Fruit fly (Drosophila melanogaster) whole organism, embryonic: ENCODE data around the gene CG9691.

ENCODE experiments used
- Bteb2 ChIP-seq: fragments of 200-800 bp; sonication (Bioruptor generic); optimal IDR thresholded peaks from 2 replicates; lab custom pipeline; 2016; ENCODE audit warnings: missing biosample characterization, missing genetic modification characterization
- CG10267 ChIP-seq: fragments of 200-800 bp; sonication (Bioruptor generic); optimal IDR thresholded peaks from 2 replicates; lab custom pipeline; 2018; ENCODE audit warnings: missing biosample characterization, mild to moderate bottlenecking, missing genetic modification characterization, moderate library complexity
- CG13296 ChIP-seq: fragments of 200-800 bp; sonication (Bioruptor generic); optimal IDR thresholded peaks from 3 replicates; lab custom pipeline; 2018; ENCODE audit warnings: missing biosample characterization, mild to moderate bottlenecking, missing genetic modification characterization
- CG14860 ChIP-seq: fragments of 200-800 bp; sonication (Bioruptor generic); IDR thresholded peaks from 3 replicates; pipeline ENCODE4 v1.3.6; 2022; ENCODE audit warnings: missing biosample characterization, missing genetic modification characterization; ENCODE audit not compliant: partially characterized antibody
- CG1647 ChIP-seq: fragments of 200-800 bp; sonication (Bioruptor generic); optimal IDR thresholded peaks from 3 replicates; lab custom pipeline; 2016; ENCODE audit warnings: missing biosample characterization, missing genetic modification characterization
- CG17328 ChIP-seq: fragments of 200-800 bp; sonication (Bioruptor generic); IDR thresholded peaks from 2 replicates; pipeline ENCODE4 v1.3.6; 2022; ENCODE audit warnings: missing biosample characterization, missing genetic modification characterization
- CG2678 ChIP-seq: fragments of 200-800 bp; sonication (Bioruptor generic); optimal IDR thresholded peaks from 3 replicates; lab custom pipeline; 2019; ENCODE audit warnings: missing biosample characterization, mild to moderate bottlenecking, missing genetic modification characterization, moderate library complexity
- CG2875 ChIP-seq: fragments of 200-800 bp; sonication (Bioruptor generic); optimal IDR thresholded peaks from 2 replicates; lab custom pipeline; 2017; ENCODE audit warnings: missing biosample characterization, mild to moderate bottlenecking, missing genetic modification characterization, missing genetic modification reagents
- CG32767 ChIP-seq: fragments of 200-800 bp; sonication (Bioruptor generic); IDR thresholded peaks from 2 replicates; pipeline ENCODE4 v1.3.6; 2022; ENCODE audit warnings: missing biosample characterization, missing genetic modification characterization
- CG3726 ChIP-seq: fragments of 200-800 bp; sonication (Bioruptor generic); IDR thresholded peaks from 3 replicates; pipeline ENCODE4, ENCODE4 v1.3.6; 2022; ENCODE audit warnings: missing biosample characterization, missing genetic modification characterization
- CG4820 ChIP-seq: fragments of 200-800 bp; sonication (Bioruptor generic); optimal IDR thresholded peaks from 3 replicates; lab custom pipeline; 2016; ENCODE audit warnings: missing biosample characterization, missing genetic modification characterization
- CG6175 ChIP-seq: fragments of 200-800 bp; sonication (Bioruptor generic); IDR thresholded peaks from 3 replicates; pipeline ENCODE4 v1.3.6; 2022; ENCODE audit warnings: missing biosample characterization, missing genetic modification characterization
- CG6254 ChIP-seq: fragments of 200-800 bp; sonication (Bioruptor generic); optimal IDR thresholded peaks from 3 replicates; lab custom pipeline; 2017; ENCODE audit warnings: mild to moderate bottlenecking, missing biosample characterization, missing genetic modification reagents, missing genetic modification characterization
- CG6272 ChIP-seq: fragments of 200-800 bp; sonication (Bioruptor generic); IDR thresholded peaks from 2 replicates; pipeline ENCODE4 v1.3.6; 2022; ENCODE audit warnings: missing biosample characterization, missing genetic modification characterization
- CG6654 ChIP-seq: fragments of 200-800 bp; sonication (Bioruptor generic); optimal IDR thresholded peaks from 2 replicates; lab custom pipeline; 2017; ENCODE audit warnings: missing biosample characterization, mild to moderate bottlenecking, missing genetic modification characterization
- CG6689 ChIP-seq: fragments of 200-800 bp; sonication (Bioruptor generic); IDR thresholded peaks from 2 replicates; pipeline ENCODE4 v1.3.6; 2022; ENCODE audit warnings: missing biosample characterization, missing genetic modification characterization
- CG7271 ChIP-seq: fragments of 200-800 bp; sonication (Bioruptor generic); optimal IDR thresholded peaks from 2 replicates; lab custom pipeline; 2018; ENCODE audit warnings: missing biosample characterization, mild to moderate bottlenecking, missing genetic modification characterization, moderate library complexity
- CG9817 ChIP-seq: fragments of 200-800 bp; sonication (Bioruptor generic); optimal IDR thresholded peaks from 2 replicates; lab custom pipeline; 2018; ENCODE audit warnings: missing biosample characterization, mild to moderate bottlenecking, missing genetic modification characterization, moderate library complexity
- CkIIα-i1 ChIP-seq: fragments of 200-800 bp; sonication (Bioruptor generic); IDR thresholded peaks from 2 replicates; pipeline ENCODE4 v1.3.6; 2022; ENCODE audit warnings: missing biosample characterization, missing genetic modification characterization
- D19A ChIP-seq: fragments of 200-800 bp; optimal IDR thresholded peaks from 3 replicates; lab custom pipeline; 2019; ENCODE audit warnings: missing biosample characterization, mild to moderate bottlenecking, missing genetic modification characterization, moderate library complexity
- D19B ChIP-seq: fragments of 200-800 bp; sonication (Bioruptor generic); optimal IDR thresholded peaks from 2 replicates; lab custom pipeline; 2017; ENCODE audit warnings: missing biosample characterization, mild to moderate bottlenecking, missing genetic modification characterization
- Doc3 ChIP-seq: fragments of 200-800 bp; sonication (Bioruptor generic); IDR thresholded peaks from 3 replicates; pipeline ENCODE4 v1.3.6; 2022; ENCODE audit warnings: missing biosample characterization, missing genetic modification characterization; ENCODE audit not compliant: partially characterized antibody
- Dref ChIP-seq: fragments of 200-800 bp; sonication (Bioruptor generic); IDR thresholded peaks from 2 replicates; pipeline ENCODE4 v1.3.6; 2022; ENCODE audit warnings: missing biosample characterization, missing genetic modification characterization
- Eip74EF ChIP-seq, 2 experiments: fragments of 200-800 bp in 1 of 2; fragments of >200 bp in 1 of 2; sonication (Bioruptor generic) in 1 of 2; optimal IDR thresholded peaks; 2 replicates each; lab custom pipeline; 2017 to 2019; ENCODE audit warnings: missing biosample characterization in 2 of 2, missing genetic modification characterization in 2 of 2, mild to moderate bottlenecking in 1 of 2, moderate library complexity in 1 of 2
- Gug ChIP-seq: fragments of 200-800 bp; sonication (Bioruptor generic); IDR thresholded peaks from 4 replicates; pipeline ENCODE4 v1.3.6; 2022; ENCODE audit warnings: missing biosample characterization, missing genetic modification characterization
- Nf-YC ChIP-seq: fragments of 200-800 bp; optimal IDR thresholded peaks from 3 replicates; lab custom pipeline; 2019; ENCODE audit warnings: missing biosample characterization, mild to moderate bottlenecking, missing genetic modification characterization, moderate library complexity
- Rx ChIP-seq: fragments of 200-800 bp; sonication (Bioruptor generic); IDR thresholded peaks from 2 replicates; pipeline ENCODE4 v1.3.6; 2022; ENCODE audit warnings: missing biosample characterization, missing genetic modification characterization
- Sox102F ChIP-seq: fragments of 200-800 bp; sonication (Bioruptor generic); optimal IDR thresholded peaks from 2 replicates; lab custom pipeline; 2018; ENCODE audit warnings: missing biosample characterization, mild to moderate bottlenecking, missing genetic modification characterization, moderate library complexity
- Sry-δ ChIP-seq: fragments of 200-800 bp; sonication (Bioruptor generic); optimal IDR thresholded peaks from 2 replicates; lab custom pipeline; 2016; ENCODE audit warnings: missing biosample characterization, missing genetic modification characterization
- abd-A ChIP-seq: fragments of 200-800 bp; sonication (Bioruptor generic); optimal IDR thresholded peaks from 3 replicates; lab custom pipeline; 2019; ENCODE audit warnings: missing biosample characterization, mild to moderate bottlenecking, missing genetic modification characterization, moderate library complexity
- al ChIP-seq: fragments of 200-800 bp; sonication (Bioruptor generic); IDR thresholded peaks from 2 replicates; pipeline ENCODE4 v1.3.6; 2022; ENCODE audit warnings: missing biosample characterization, missing genetic modification characterization
- bbx ChIP-seq: fragments of 200-800 bp; sonication (Bioruptor generic); IDR thresholded peaks from 2 replicates; pipeline ENCODE4 v1.3.6; 2022; ENCODE audit warnings: missing biosample characterization, missing genetic modification characterization; ENCODE audit not compliant: partially characterized antibody
- btn ChIP-seq: fragments of 200-800 bp; sonication (Bioruptor generic); optimal IDR thresholded peaks from 2 replicates; lab custom pipeline; 2016; ENCODE audit warnings: missing biosample characterization, missing genetic modification characterization
- cas ChIP-seq: fragments of 200-800 bp; sonication (Bioruptor generic); IDR thresholded peaks from 2 replicates; pipeline ENCODE4 v1.3.6; 2022; ENCODE audit warnings: missing biosample characterization, missing genetic modification characterization
- croc ChIP-seq: fragments of 200-800 bp; sonication (Bioruptor generic); conservative IDR thresholded peaks from 3 replicates; pipeline ENCODE4 v1.3.6; 2022; ENCODE audit warnings: missing biosample characterization, missing genetic modification characterization
- ems ChIP-seq: fragments of 200-800 bp; sonication (Bioruptor generic); optimal IDR thresholded peaks from 3 replicates; lab custom pipeline; 2016; ENCODE audit warnings: missing biosample characterization, missing genetic modification characterization
- fd3F ChIP-seq: fragments of 200-800 bp; sonication (Bioruptor generic); optimal IDR thresholded peaks from 2 replicates; lab custom pipeline; 2018; ENCODE audit warnings: missing biosample characterization, mild to moderate bottlenecking, missing genetic modification characterization, moderate library complexity
- gcm2 ChIP-seq: fragments of 200-800 bp; sonication (Bioruptor generic); optimal IDR thresholded peaks from 2 replicates; lab custom pipeline; 2016; ENCODE audit warnings: missing biosample characterization, missing genetic modification characterization
- gt ChIP-seq: fragments of 200-800 bp; sonication (Bioruptor generic); IDR thresholded peaks from 2 replicates; pipeline ENCODE4 v1.3.6; 2022; ENCODE audit warnings: missing biosample characterization, missing genetic modification characterization
- her ChIP-seq: fragments of 200-800 bp; sonication (Bioruptor generic); optimal IDR thresholded peaks from 2 replicates; lab custom pipeline; 2016; ENCODE audit warnings: missing biosample characterization, missing genetic modification characterization
- inv ChIP-seq: fragments of 200-800 bp; sonication (Bioruptor generic); IDR thresholded peaks from 2 replicates; pipeline ENCODE4 v1.3.6; 2022; ENCODE audit warnings: missing biosample characterization, missing genetic modification characterization; ENCODE audit not compliant: partially characterized antibody
- klu ChIP-seq: fragments of 200-800 bp; sonication (Bioruptor generic); IDR thresholded peaks from 2 replicates; pipeline ENCODE4 v1.3.6; 2022; ENCODE audit warnings: missing biosample characterization, missing genetic modification characterization
- nau ChIP-seq: fragments of 200-800 bp; sonication (Bioruptor generic); optimal IDR thresholded peaks from 3 replicates; lab custom pipeline; 2017; ENCODE audit warnings: missing biosample characterization, mild to moderate bottlenecking, missing genetic modification characterization, missing genetic modification reagents
- org-1 ChIP-seq: fragments of 200-800 bp; sonication (Bioruptor generic); optimal IDR thresholded peaks from 2 replicates; lab custom pipeline; 2017; ENCODE audit warnings: missing biosample characterization, missing genetic modification characterization
- pzg ChIP-seq: fragments of 200-800 bp; sonication (Bioruptor generic); optimal IDR thresholded peaks from 3 replicates; lab custom pipeline; 2018; ENCODE audit warnings: missing biosample characterization, mild to moderate bottlenecking, missing genetic modification characterization, moderate library complexity
- slou ChIP-seq: fragments of 200-800 bp; sonication (Bioruptor generic); optimal IDR thresholded peaks from 3 replicates; lab custom pipeline; 2016; ENCODE audit warnings: missing biosample characterization, missing genetic modification characterization
- sqz ChIP-seq: fragments of 200-800 bp; sonication (Bioruptor generic); optimal IDR thresholded peaks from 3 replicates; lab custom pipeline; 2018; ENCODE audit warnings: missing biosample characterization, mild to moderate bottlenecking, missing genetic modification characterization
- tap ChIP-seq: fragments of 200-800 bp; optimal IDR thresholded peaks from 3 replicates; lab custom pipeline; 2019; ENCODE audit warnings: missing biosample characterization, mild to moderate bottlenecking, missing genetic modification characterization, moderate library complexity
- tin ChIP-seq: fragments of 200-800 bp; sonication (Bioruptor generic); optimal IDR thresholded peaks from 3 replicates; lab custom pipeline; 2016; ENCODE audit warnings: missing biosample characterization, missing genetic modification characterization
- wdn ChIP-seq: fragments of 200-800 bp; sonication (Bioruptor generic); IDR thresholded peaks from 2 replicates; pipeline ENCODE4 v1.3.6; 2022; ENCODE audit warnings: missing biosample characterization, missing genetic modification characterization

The CG9691 gene

DNA sequence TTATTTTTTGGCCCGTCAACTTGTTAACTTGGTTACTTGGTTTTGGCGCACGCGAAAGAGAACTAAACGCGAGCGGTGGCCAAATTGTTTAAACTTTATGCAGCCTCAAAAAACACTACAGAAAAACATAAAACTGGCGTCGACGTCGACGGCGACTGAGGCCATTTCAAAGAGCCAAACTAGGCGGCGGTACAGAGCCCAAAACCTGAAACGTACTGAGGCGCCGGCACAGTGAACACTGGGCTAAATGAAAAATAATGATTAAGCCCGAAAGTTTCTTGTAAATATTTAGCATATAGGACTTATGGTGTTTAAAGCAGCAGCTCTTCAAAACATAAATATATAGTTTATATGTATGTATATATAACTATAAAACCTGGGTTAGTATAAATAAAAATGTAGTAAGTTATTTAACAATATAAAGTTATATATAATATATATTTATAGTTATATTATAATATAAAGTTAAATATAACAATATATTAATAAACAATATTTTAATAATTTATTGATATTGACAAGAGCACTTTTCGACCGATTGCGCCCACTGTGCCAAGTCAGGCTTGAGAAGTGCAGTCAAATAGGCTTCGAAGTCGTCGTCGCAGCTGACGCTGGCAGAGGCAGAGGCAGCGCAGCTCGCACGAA lies 15.4 kb downstream of the CG9691 start, which contains the start of gene CG15249 (continued):
- TF ChIP-seq Bteb2 (no peak), CG14860 (GFP tag; lab: Robert Waterston, UW) (no peak), slou (no peak), btn (GFP tag; lab: Kevin White, UChicago) (no peak), org-1 (GFP tag; lab: Kevin White, UChicago) (no peak), tin (GFP tag; lab: Kevin White, UChicago) (peak; percentile 3), CG32767 (no peak), klu (GFP tag; lab: Robert Waterston, UW) (no peak), tap (peak; percentile 50), Gug (GFP tag; lab: Robert Waterston, UW) (no peak), CG17328 (GFP tag; lab: Robert Waterston, UW) (no peak), Dref (GFP tag; lab: Robert Waterston, UW) (no peak), cas (GFP tag; lab: Robert Waterston, UW) (no peak), wdn (GFP tag; lab: Robert Waterston, UW) (no peak), Sox102F (peak; percentile 66), bbx (no peak), Doc3 (no peak), croc (no peak), CG6654 (peak; percentile 20), gt (GFP tag; lab: Robert Waterston, UW) (no peak), al (GFP tag; lab: Robert Waterston, UW) (no peak), CG2678 (tag; lab: Kevin White, UChicago) (peak; percentile 83), CG6689 (0 out of 2 replicates have a peak, but pooled peaks have one; percentile 35), abd-A (tag; lab: Kevin White, UChicago) (no peak), gcm2 (no peak), CG7271 (no peak), fd3F (GFP tag; lab: Kevin White, UChicago) (peak; percentile 8), nau (GFP tag; lab: Kevin White, UChicago) (no peak), Sry-δ (no peak), CG6175 (GFP tag; lab: Robert Waterston, UW) (no peak), CG6272 (GFP tag; lab: Robert Waterston, UW) (no peak), her (GFP tag; lab: Kevin White, UChicago) (no peak), CG1647 (GFP tag; lab: Kevin White, UChicago) (no peak), CG10267 (tag; lab: Kevin White, UChicago) (peak; percentile 58), D19B (GFP tag; lab: Kevin White, UChicago) (no peak), D19A (tag; lab: Kevin White, UChicago) (peak; percentile 67), ems (GFP tag; lab: Kevin White, UChicago) (no peak), CG3726 (GFP tag; lab: Robert Waterston, UW) (no peak), Rx (GFP tag; lab: Robert Waterston, UW) (no peak), inv (GFP tag; lab: Robert Waterston, UW) (no peak), CG6254 (GFP tag; lab: Kevin White, UChicago) (peak; percentile 36), Eip74EF (GFP tag; optimal IDR thresholded peaks at IDR 0.05; lab: Kevin White, UChicago) (peak in 1 of 2 experiments; percentile 16), CG4820 (GFP tag; lab: Kevin White, UChicago) (peak; percentile 9), Nf-YC (peak; percentile 60), pzg (GFP tag; lab: Kevin White, UChicago) (no peak), CkIIα-i1 (GFP tag; lab: Robert Waterston, UW) (no peak), CG2875 (peak; percentile 27), CG9817 (tag; lab: Kevin White, UChicago) (no peak), sqz (GFP tag; lab: Kevin White, UChicago) (peak; percentile 24), CG13296 (peak; percentile 66)
